Worm (Caenorhabditis elegans) whole organism, L4/young adult: ENCODE measurements around the gene rbm-26.
A peak's percentile ranks its signal among the peaks of the same experiment; 100 is the strongest.

Source experiments
- W03F9.2 ChIP-seq: fragments of 150-350 bp; optimal IDR thresholded peaks from 2 replicates; lab custom pipeline; 2014; ENCODE audit warnings: missing biosample characterization, missing genetic modification characterization
- dao-5 ChIP-seq: sonication (generic microtip); optimal IDR thresholded peaks from 2 replicates; lab custom pipeline; 2016; ENCODE audit warnings: missing genotype, missing genetic modification characterization, moderate library complexity, missing compliant biosample characterization
- him-1 ChIP-seq: sonication (generic microtip); optimal IDR thresholded peaks from 2 replicates; lab custom pipeline; 2016; ENCODE audit warnings: missing genotype, missing genetic modification reagents, missing genetic modification characterization, missing compliant biosample characterization

Gene rbm-26

DNA sequence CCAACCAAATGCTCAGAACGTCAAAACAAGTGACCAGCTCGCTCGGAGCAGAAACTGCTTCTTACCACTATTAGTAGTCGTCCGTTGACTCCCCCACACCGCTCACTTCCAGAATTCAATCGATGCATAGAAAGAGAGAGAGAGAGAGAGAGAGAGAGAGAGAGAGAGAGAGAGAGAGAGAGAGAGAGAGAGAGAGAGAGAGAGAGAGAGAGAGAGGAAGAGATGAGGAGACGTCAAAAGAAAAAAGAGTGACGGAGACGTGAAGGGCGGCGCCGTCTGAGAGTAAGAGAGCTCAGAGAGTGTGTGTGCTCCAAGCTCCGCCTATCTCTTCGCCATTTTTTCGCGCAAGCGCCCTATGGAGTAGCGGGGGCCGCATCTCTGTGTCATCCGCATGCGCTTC, 43.9 kb downstream of the rbm-26 start, which contains the start of gene ida-1:
Gene ida-1 (plus strand): TSS at position 336 of the 400 bp plus-strand sequence.
- TF ChIP-seq W03F9.2 (no peak), him-1 (tag; lab: Kevin White, UChicago) (peak; percentile 41)

- no peak for TF ChIP-seq W03F9.2
- TF ChIP-seq dao-5: no peak
- no peak for TF ChIP-seq him-1 (tag; lab: Kevin White, UChicago)
These were observed 46.2 kb downstream of the rbm-26 start for ce11 chrIII:5757492-5758045.

DNA sequence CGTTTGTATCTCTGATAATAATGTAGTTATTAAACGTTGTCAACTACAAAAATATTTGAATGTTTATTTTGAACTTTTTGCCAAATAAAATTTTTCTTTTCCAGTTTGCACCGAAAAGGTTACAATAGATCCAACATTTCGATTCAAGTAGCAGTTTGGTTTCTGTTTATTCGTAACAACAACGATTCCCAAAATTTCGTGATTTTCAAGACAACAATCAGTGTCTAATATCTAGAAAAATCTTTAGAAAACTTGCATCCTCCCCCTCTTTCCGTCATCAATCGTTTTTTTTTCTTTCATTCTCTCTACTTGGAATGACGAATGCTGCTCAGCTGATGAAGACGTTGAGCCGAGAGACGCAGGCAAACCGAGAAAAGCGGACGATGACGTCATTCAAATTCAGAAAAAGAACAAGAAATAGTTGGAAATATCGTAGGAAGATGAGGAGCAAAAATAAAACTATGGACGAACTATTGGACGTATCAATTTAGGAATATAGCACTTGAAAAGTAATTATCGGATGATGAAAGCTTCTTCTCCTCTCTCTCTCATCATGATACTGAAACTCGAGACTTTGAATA, 47.3 kb downstream of the rbm-26 start:
- TF ChIP-seq dao-5 (no peak), W03F9.2 (peak; percentile 5), him-1 (tag; lab: Kevin White, UChicago) (peak; percentile 64)

ce11 chrIII:5760721-5761120, 49.4 kb downstream of the rbm-26 start:
- TF ChIP-seq dao-5: no peak
- no peak for TF ChIP-seq W03F9.2
- TF ChIP-seq him-1 (tag; lab: Kevin White, UChicago): no peak

DNA sequence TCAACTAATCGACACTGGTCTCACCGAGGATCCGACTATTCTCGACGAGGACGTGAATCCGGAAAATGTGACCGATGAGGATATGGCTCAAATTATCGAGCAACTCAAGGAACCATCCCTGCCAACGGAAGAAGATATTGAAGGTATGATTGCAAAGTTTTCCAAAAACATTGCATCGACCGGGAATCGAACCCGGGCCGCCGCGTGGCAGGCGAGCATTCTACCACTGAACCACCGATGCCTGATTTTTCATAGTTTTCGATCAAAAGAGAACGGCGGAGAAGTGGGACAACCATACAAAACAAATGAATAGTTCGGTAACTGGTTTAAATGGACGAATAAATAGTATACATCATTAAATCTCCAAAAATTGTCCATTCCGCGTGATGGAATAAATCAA, 50.5 kb downstream of the rbm-26 start:
- TF ChIP-seq dao-5 (no peak), him-1 (tag; lab: Kevin White, UChicago) (no peak), W03F9.2 (no peak)

- TF ChIP-seq W03F9.2 (no peak), dao-5 (no peak), him-1 (tag; lab: Kevin White, UChicago) (no peak)
These were observed 52.6 kb downstream of the rbm-26 start for ce11 chrIII:5763988-5764387.
